Worm (Caenorhabditis elegans) whole organism, late embryonic: ENCODE data around the gene Y39G8B.9.

Experiments
- F13H6.1 ChIP-seq: sonication (generic microtip); optimal IDR thresholded peaks from 2 replicates; lab custom pipeline; 2016; ENCODE audit warnings: missing genetic modification characterization, missing compliant biosample characterization
- ama-1 ChIP-seq: fragments of 150-350 bp; optimal IDR thresholded peaks from 2 replicates; lab custom pipeline; 2014
- ceh-24 ChIP-seq: sonication (generic microtip); optimal IDR thresholded peaks from 2 replicates; lab custom pipeline; 2016; ENCODE audit warnings: mild to moderate bottlenecking, missing genetic modification characterization, missing compliant biosample characterization
- ceh-45 ChIP-seq: fragments of 200-800 bp; sonication (Bioruptor generic); IDR thresholded peaks from 2 replicates; pipeline ENCODE4 v1.3.6; 2022; ENCODE audit warnings: missing genetic modification reagents, missing genetic modification characterization, missing compliant biosample characterization
- dmd-4 ChIP-seq: sonication (generic microtip); optimal IDR thresholded peaks from 2 replicates; lab custom pipeline; 2016; ENCODE audit warnings: borderline replicate concordance, missing genetic modification characterization, missing compliant biosample characterization
- fax-1 ChIP-seq: sonication (generic microtip); optimal IDR thresholded peaks from 2 replicates; lab custom pipeline; 2016; ENCODE audit warnings: missing genotype, missing genetic modification characterization, missing compliant biosample characterization
- hlh-15 ChIP-seq: sonication (generic microtip); optimal IDR thresholded peaks from 2 replicates; lab custom pipeline; 2016; ENCODE audit warnings: missing genetic modification characterization, missing compliant biosample characterization
- hlh-30 ChIP-seq: sonication (generic microtip); optimal IDR thresholded peaks from 2 replicates; lab custom pipeline; 2017; ENCODE audit warnings: antibody characterized with exemption, missing genetic modification characterization, missing compliant biosample characterization; ENCODE audit not compliant: insufficient read depth
- madf-2 ChIP-seq: sonication (generic microtip); optimal IDR thresholded peaks from 2 replicates; lab custom pipeline; 2017; ENCODE audit warnings: missing genetic modification characterization, missing compliant biosample characterization
- nhr-11 ChIP-seq: fragments of 150-350 bp; optimal IDR thresholded peaks from 2 replicates; lab custom pipeline; 2014; ENCODE audit warnings: missing biosample characterization, missing genetic modification characterization
- pag-3 ChIP-seq: sonication (generic microtip); optimal IDR thresholded peaks from 2 replicates; lab custom pipeline; 2016; ENCODE audit warnings: missing compliant biosample characterization, missing genetic modification characterization, borderline replicate concordance
- pat-9 ChIP-seq: fragments of 200-800 bp; sonication (Bioruptor generic); optimal IDR thresholded peaks from 2 replicates; lab custom pipeline; 2018; ENCODE audit warnings: mild to moderate bottlenecking, missing genetic modification characterization, moderate library complexity, missing compliant biosample characterization
- unc-42 ChIP-seq: sonication (generic microtip); optimal IDR thresholded peaks from 2 replicates; lab custom pipeline; 2016; ENCODE audit warnings: missing genotype, missing genetic modification characterization, missing compliant biosample characterization
- zip-5 ChIP-seq: sonication (generic microtip); optimal IDR thresholded peaks from 2 replicates; lab custom pipeline; 2016; ENCODE audit warnings: missing genetic modification characterization, missing compliant biosample characterization

- TF ChIP-seq dmd-4 (tag; lab: Kevin White, UChicago): no peak
- no peak for TF ChIP-seq ama-1 (lab: Kevin White, UChicago)
- no peak for TF ChIP-seq pat-9 (tag; lab: Kevin White, UChicago)
- no peak for TF ChIP-seq hlh-30 (tag; lab: Kevin White, UChicago)
- no peak for TF ChIP-seq unc-42 (tag; lab: Kevin White, UChicago)
- TF ChIP-seq ceh-24 (tag; lab: Kevin White, UChicago): no peak
- TF ChIP-seq hlh-15 (tag; lab: Kevin White, UChicago): no peak
- no peak for TF ChIP-seq ceh-45 (GFP tag; lab: Robert Waterston, UW)
- no peak for TF ChIP-seq zip-5 (tag; lab: Kevin White, UChicago)
- TF ChIP-seq F13H6.1 (tag; lab: Kevin White, UChicago): no peak
- no peak for TF ChIP-seq pag-3 (tag; lab: Kevin White, UChicago)
- TF ChIP-seq madf-2 (tag; lab: Kevin White, UChicago): no peak
- no peak for TF ChIP-seq nhr-11
- no peak for TF ChIP-seq fax-1
Observed at ce11 chrII:13939531-13939930, 41.6 kb upstream of the Y39G8B.9 start, which contains the start of gene W07G1.1.
